Worm (Caenorhabditis elegans) whole organism, L4/young adult: ENCODE results near the gene bath-1.

Source experiments
- W03F9.2 ChIP-seq: fragments of 150-350 bp; optimal IDR thresholded peaks from 2 replicates; lab custom pipeline; 2014; ENCODE audit warnings: missing biosample characterization, missing genetic modification characterization
- dao-5 ChIP-seq: sonication (generic microtip); optimal IDR thresholded peaks from 2 replicates; lab custom pipeline; 2016; ENCODE audit warnings: missing genotype, missing genetic modification characterization, moderate library complexity, missing compliant biosample characterization
- him-1 ChIP-seq: sonication (generic microtip); optimal IDR thresholded peaks from 2 replicates; lab custom pipeline; 2016; ENCODE audit warnings: missing genotype, missing genetic modification reagents, missing genetic modification characterization, missing compliant biosample characterization

bath-1 gene

ce11 chrII:1986979-1987378 is 41.6 kb downstream of the bath-1 start, which contains the start of gene Y16E11A.4:
TSS of gene Y16E11A.4 (plus strand) at chrII:1987279.
- TF ChIP-seq dao-5 (no peak), W03F9.2 (tag; lab: Kevin White, UChicago) (no peak), him-1 (tag; lab: Kevin White, UChicago) (no peak)
